ENCODE assay signal across 4 fruit fly cellular contexts in genomic region chr2L:15441852-15442549, dm6.
TF ChIP-seq lines count a peak whose summit lies in the region.

No protein-coding gene starts in this region.

- TF ChIP-seq CTCF in whole organism, embryonic (GFP tag; optimal IDR thresholded peaks at IDR 0.05; lab: Kevin White, UChicago), result no peak

TF ChIP-seq in whole organism, embryonic, 481 proteins besides CTCF, POLR2A, EP300 and RAD21 (continues in another document):
- TF ChIP-seq CG17829 (tag; optimal IDR thresholded peaks at IDR 0.05; lab: Kevin White, UChicago), result peak; percentile 85
- TF ChIP-seq unpg (GFP tag; optimal IDR thresholded peaks at IDR 0.05; lab: Kevin White, UChicago), result peak; percentile 63
- TF ChIP-seq CG13123 (GFP tag; optimal IDR thresholded peaks at IDR 0.05; lab: Kevin White, UChicago), result no peak
- TF ChIP-seq her (GFP tag; optimal IDR thresholded peaks at IDR 0.05; lab: Kevin White, UChicago), result no peak
- TF ChIP-seq lola (GFP tag; optimal IDR thresholded peaks at IDR 0.05; lab: Kevin White, UChicago), result peak in 1 of 3 experiments; percentile 81
- peak; percentile 79 for TF ChIP-seq CG17361 (GFP tag; IDR thresholded peaks at IDR 0.05; lab: Robert Waterston, UW)
- no peak for TF ChIP-seq CG7987 (GFP tag; optimal IDR thresholded peaks at IDR 0.05; lab: Kevin White, UChicago)
- peak; percentile 45 for TF ChIP-seq PHDP (tag; optimal IDR thresholded peaks at IDR 0.05; lab: Kevin White, UChicago)
- peak; percentile 75 for TF ChIP-seq CG33557 (GFP tag; optimal IDR thresholded peaks at IDR 0.05; lab: Kevin White, UChicago)
- no peak for TF ChIP-seq CG17568 (GFP tag; optimal IDR thresholded peaks at IDR 0.05; lab: Kevin White, UChicago)
- peak; percentile 13 for TF ChIP-seq Hr3 (GFP tag; optimal IDR thresholded peaks at IDR 0.05; lab: Kevin White, UChicago)
- TF ChIP-seq stwl (tag; optimal IDR thresholded peaks at IDR 0.05; lab: Kevin White, UChicago), result no peak
- no peak for TF ChIP-seq Taf1 (GFP tag; IDR thresholded peaks at IDR 0.05; lab: Robert Waterston, UW)
- peak; percentile 40 for TF ChIP-seq CG4820 (GFP tag; optimal IDR thresholded peaks at IDR 0.05; lab: Kevin White, UChicago)
- TF ChIP-seq CG2712 (tag; optimal IDR thresholded peaks at IDR 0.05; lab: Kevin White, UChicago), result peak; percentile 89
- no peak for TF ChIP-seq dan (GFP tag; IDR thresholded peaks at IDR 0.05; lab: Robert Waterston, UW)
- peak; percentile 79 for TF ChIP-seq gem (tag; optimal IDR thresholded peaks at IDR 0.05; lab: Kevin White, UChicago)
- peak; percentile 72 for TF ChIP-seq CoRest (tag; optimal IDR thresholded peaks at IDR 0.05; lab: Kevin White, UChicago)
- no peak for TF ChIP-seq CG14965 (GFP tag; optimal IDR thresholded peaks at IDR 0.05; lab: Kevin White, UChicago; ENCODE audit: borderline replicate concordance)
- TF ChIP-seq GATAe (GFP tag; conservative IDR thresholded peaks at IDR 0.05; lab: Robert Waterston, UW), result no peak
- no peak for TF ChIP-seq eve (GFP tag; optimal IDR thresholded peaks at IDR 0.05; lab: Kevin White, UChicago)
- TF ChIP-seq Fer3 (tag; optimal IDR thresholded peaks at IDR 0.05; lab: Kevin White, UChicago), result no peak
- TF ChIP-seq Kr (GFP tag; optimal IDR thresholded peaks at IDR 0.05; lab: Kevin White, UChicago), result peak; percentile 6

TF ChIP-seq in whole organism, prepupa, 60 proteins besides CTCF, POLR2A, EP300 and RAD21:
- no peak for TF ChIP-seq Sox102F (GFP tag; optimal IDR thresholded peaks at IDR 0.05; lab: Kevin White, UChicago)
- TF ChIP-seq fd59A (GFP tag; optimal IDR thresholded peaks at IDR 0.05; lab: Kevin White, UChicago), result no peak
- peak in 1 of 2 experiments; percentile 13 for TF ChIP-seq ss (GFP tag; optimal IDR thresholded peaks at IDR 0.05; lab: Kevin White, UChicago)
- TF ChIP-seq CG3032 (tag; optimal IDR thresholded peaks at IDR 0.05; lab: Kevin White, UChicago), result peak; percentile 0
- TF ChIP-seq Eip78C (GFP tag; lab: Kevin White, UChicago), result peak; percentile 49
- TF ChIP-seq esn (GFP tag; optimal IDR thresholded peaks at IDR 0.05; lab: Kevin White, UChicago), result peak; percentile 8
- peak; percentile 1 for TF ChIP-seq achi (GFP tag; optimal IDR thresholded peaks at IDR 0.05; lab: Kevin White, UChicago)
- no peak for TF ChIP-seq CG11294 (GFP tag; IDR thresholded peaks at IDR 0.05; lab: Robert Waterston, UW)
- peak; percentile 55 for TF ChIP-seq svp (GFP tag; lab: Kevin White, UChicago)

TF ChIP-seq in whole organism, pupa, 21 proteins besides CTCF, POLR2A, EP300 and RAD21:
- TF ChIP-seq rn (GFP tag; IDR thresholded peaks at IDR 0.05; lab: Robert Waterston, UW) (no peak), Snoo (tag; optimal IDR thresholded peaks at IDR 0.05; lab: Kevin White, UChicago) (no peak), CG12605 (GFP tag; IDR thresholded peaks at IDR 0.05; lab: Robert Waterston, UW) (no peak), CG10348 (GFP tag; IDR thresholded peaks at IDR 0.05; lab: Robert Waterston, UW) (no peak), CG8301 (tag; optimal IDR thresholded peaks at IDR 0.05; lab: Kevin White, UChicago) (no peak), fd96Ca (GFP tag; IDR thresholded peaks at IDR 0.05; lab: Robert Waterston, UW) (no peak), CG32121 (GFP tag; IDR thresholded peaks at IDR 0.05; lab: Robert Waterston, UW) (no peak), CG4496 (GFP tag; IDR thresholded peaks at IDR 0.05; lab: Robert Waterston, UW) (no peak), Pif1A (GFP tag; optimal IDR thresholded peaks at IDR 0.05; lab: Kevin White, UChicago) (no peak), CG34367 (tag; optimal IDR thresholded peaks at IDR 0.05; lab: Kevin White, UChicago) (no peak), CG14655 (GFP tag; optimal IDR thresholded peaks at IDR 0.05; lab: Kevin White, UChicago) (no peak), Ets98B (GFP tag; IDR thresholded peaks at IDR 0.05; lab: Robert Waterston, UW) (no peak), EcR (GFP tag; optimal IDR thresholded peaks at IDR 0.05; lab: Kevin White, UChicago) (no peak), gl (tag; optimal IDR thresholded peaks at IDR 0.05; lab: Kevin White, UChicago) (no peak), CG8159 (tag; optimal IDR thresholded peaks at IDR 0.05; lab: Kevin White, UChicago) (peak; percentile 34), CG9948 (tag; optimal IDR thresholded peaks at IDR 0.05; lab: Kevin White, UChicago) (no peak), CG15710 (tag; optimal IDR thresholded peaks at IDR 0.05; lab: Kevin White, UChicago) (peak; percentile 8), CG17806 (tag; optimal IDR thresholded peaks at IDR 0.05; lab: Kevin White, UChicago) (no peak)

TF ChIP-seq in whole organism, wandering third instar larva, 38 proteins besides CTCF, POLR2A, EP300 and RAD21:
- TF ChIP-seq CG9705 (GFP tag; optimal IDR thresholded peaks at IDR 0.05; lab: Kevin White, UChicago), result no peak
- no peak for TF ChIP-seq Abd-B (GFP tag; optimal IDR thresholded peaks at IDR 0.05; lab: Kevin White, UChicago)
- no peak for TF ChIP-seq fru (GFP tag; optimal IDR thresholded peaks at IDR 0.05; lab: Kevin White, UChicago)
- TF ChIP-seq sv (GFP tag; optimal IDR thresholded peaks at IDR 0.05; lab: Kevin White, UChicago), result no peak
- TF ChIP-seq Sp1 (GFP tag; optimal IDR thresholded peaks at IDR 0.05; lab: Kevin White, UChicago), result peak; percentile 18
- TF ChIP-seq CG32264 (GFP tag; optimal IDR thresholded peaks at IDR 0.05; lab: Kevin White, UChicago), result no peak
- TF ChIP-seq Jra (GFP tag; optimal IDR thresholded peaks at IDR 0.05; lab: Kevin White, UChicago), result no peak
- no peak for TF ChIP-seq Dfd (GFP tag; optimal IDR thresholded peaks at IDR 0.05; lab: Kevin White, UChicago)
- no peak for TF ChIP-seq dl (GFP tag; optimal IDR thresholded peaks at IDR 0.05; lab: Kevin White, UChicago; ENCODE audit: insufficient read depth in 1 of 2, partially characterized antibody in 2 of 2)
- no peak for TF ChIP-seq jim (GFP tag; optimal IDR thresholded peaks at IDR 0.05; lab: Kevin White, UChicago)
- no peak for TF ChIP-seq tai (GFP tag; optimal IDR thresholded peaks at IDR 0.05; lab: Kevin White, UChicago)
- TF ChIP-seq foxo (GFP tag; optimal IDR thresholded peaks at IDR 0.05; lab: Kevin White, UChicago), result peak in 1 of 2 experiments; percentile 6
- no peak for TF ChIP-seq h (GFP tag; optimal IDR thresholded peaks at IDR 0.05; lab: Kevin White, UChicago)
- TF ChIP-seq dsf (GFP tag; optimal IDR thresholded peaks at IDR 0.05; lab: Kevin White, UChicago; ENCODE audit: borderline replicate concordance), result no peak
- no peak for TF ChIP-seq br (GFP tag; optimal IDR thresholded peaks at IDR 0.05; lab: Kevin White, UChicago)
- no peak for TF ChIP-seq Hr83 (GFP tag; optimal IDR thresholded peaks at IDR 0.05; lab: Kevin White, UChicago; ENCODE audit: poor library complexity, severe bottlenecking)
- no peak for TF ChIP-seq GATAd (GFP tag; optimal IDR thresholded peaks at IDR 0.05; lab: Kevin White, UChicago)
- peak; percentile 4 for TF ChIP-seq OdsH (GFP tag; optimal IDR thresholded peaks at IDR 0.05; lab: Kevin White, UChicago)
- no peak for TF ChIP-seq Hnf4 (GFP tag; optimal IDR thresholded peaks at IDR 0.05; lab: Kevin White, UChicago)
- peak; percentile 5 for TF ChIP-seq HLH106 (tag; optimal IDR thresholded peaks at IDR 0.05; lab: Kevin White, UChicago)
- no peak for TF ChIP-seq Dif (GFP tag; optimal IDR thresholded peaks at IDR 0.05; lab: Kevin White, UChicago; ENCODE audit: partially characterized antibody)
- no peak for TF ChIP-seq Myc (optimal IDR thresholded peaks at IDR 0.05; lab: Kevin White, UChicago)
- peak; percentile 4 for TF ChIP-seq psq (GFP tag; optimal IDR thresholded peaks at IDR 0.05; lab: Kevin White, UChicago)
- TF ChIP-seq lola (GFP tag; optimal IDR thresholded peaks at IDR 0.05; lab: Kevin White, UChicago), result no peak
- no peak for TF ChIP-seq Hr78 (GFP tag; optimal IDR thresholded peaks at IDR 0.05; lab: Kevin White, UChicago)
- no peak for TF ChIP-seq sage (GFP tag; optimal IDR thresholded peaks at IDR 0.05; lab: Kevin White, UChicago)
- no peak for TF ChIP-seq ey (GFP tag; optimal IDR thresholded peaks at IDR 0.05; lab: Kevin White, UChicago)
- no peak for TF ChIP-seq pan (optimal IDR thresholded peaks at IDR 0.05; lab: Kevin White, UChicago)
- TF ChIP-seq CrebA (GFP tag; optimal IDR thresholded peaks at IDR 0.05; lab: Kevin White, UChicago; ENCODE audit: borderline replicate concordance), result no peak
- TF ChIP-seq woc (GFP tag; optimal IDR thresholded peaks at IDR 0.05; lab: Kevin White, UChicago), result no peak
- no peak for TF ChIP-seq usp (GFP tag; optimal IDR thresholded peaks at IDR 0.05; lab: Kevin White, UChicago)

Comparison
In these comparisons a context has a peak if more than half of its experiments do, and no peak if none do; other contexts are left out.
1. Of the 7 proteins assayed by ChIP-seq in both whole organism, embryonic and whole organism, prepupa: peak only in whole organism, embryonic: Blimp-1 and Sox102F; only in whole organism, prepupa: none; in both: none; in neither: 5.